Fruit fly (Drosophila melanogaster) whole organism, embryonic: Measurements from ENCODE around the gene CG15394.

Experiments
- Atf3 ChIP-seq: fragments of 200-800 bp; sonication (Bioruptor generic); optimal IDR thresholded peaks from 3 replicates; lab custom pipeline; 2016; ENCODE audit warnings: missing biosample characterization, missing genetic modification characterization
- CG10274 ChIP-seq: fragments of 200-800 bp; sonication (Bioruptor generic); optimal IDR thresholded peaks from 3 replicates; lab custom pipeline; 2017; ENCODE audit warnings: missing biosample characterization, mild to moderate bottlenecking, missing genetic modification characterization
- CG14014 ChIP-seq: fragments of 200-800 bp; sonication (Bioruptor generic); IDR thresholded peaks from 2 replicates; pipeline ENCODE4 v1.3.6; 2022; ENCODE audit warnings: missing biosample characterization, missing genetic modification characterization
- CG18764 ChIP-seq: fragments of 200-800 bp; sonication (Bioruptor generic); optimal IDR thresholded peaks from 3 replicates; lab custom pipeline; 2016; ENCODE audit warnings: missing biosample characterization, missing genetic modification characterization
- CG2199 ChIP-seq: fragments of 200-800 bp; sonication (Bioruptor generic); IDR thresholded peaks from 3 replicates; pipeline ENCODE4 v1.3.6; 2022; ENCODE audit warnings: missing biosample characterization, missing genetic modification characterization
- CG2202 ChIP-seq: fragments of 200-800 bp; sonication (Bioruptor generic); optimal IDR thresholded peaks from 2 replicates; lab custom pipeline; 2018; ENCODE audit warnings: missing biosample characterization, mild to moderate bottlenecking, missing genetic modification characterization
- CG6654 ChIP-seq: fragments of 200-800 bp; sonication (Bioruptor generic); optimal IDR thresholded peaks from 2 replicates; lab custom pipeline; 2017; ENCODE audit warnings: missing biosample characterization, mild to moderate bottlenecking, missing genetic modification characterization
- CG6813 ChIP-seq: fragments of 200-800 bp; sonication (Bioruptor generic); optimal IDR thresholded peaks from 2 replicates; lab custom pipeline; 2017; ENCODE audit warnings: missing biosample characterization, missing genetic modification characterization, mild to moderate bottlenecking, moderate library complexity, missing genetic modification reagents
- CTCF ChIP-seq: fragments of 200-800 bp; sonication (Bioruptor generic); optimal IDR thresholded peaks from 2 replicates; lab custom pipeline; 2017; ENCODE audit warnings: missing biosample characterization, mild to moderate bottlenecking, missing genetic modification characterization, moderate library complexity
- HLH4C ChIP-seq: fragments of 200-800 bp; sonication (Bioruptor generic); IDR thresholded peaks from 3 replicates; pipeline ENCODE4 v1.3.6; 2022; ENCODE audit warnings: missing biosample characterization, missing genetic modification characterization; ENCODE audit not compliant: partially characterized antibody
- Med ChIP-seq: fragments of 200-800 bp; sonication (Bioruptor generic); peaks from one replicate; lab custom pipeline; 2016; ENCODE audit warnings: missing biosample characterization, missing genetic modification characterization, mild to moderate bottlenecking, inconsistent platforms, moderate library complexity
- Mes4 ChIP-seq: fragments of 200-800 bp; sonication (Bioruptor generic); optimal IDR thresholded peaks from 2 replicates; lab custom pipeline; 2016; ENCODE audit warnings: missing biosample characterization, missing genetic modification characterization
- PHDP ChIP-seq: fragments of 200-800 bp; sonication (Bioruptor generic); optimal IDR thresholded peaks from 3 replicates; lab custom pipeline; 2018; ENCODE audit warnings: missing biosample characterization, mild to moderate bottlenecking, missing genetic modification characterization, moderate library complexity
- Sox102F ChIP-seq: fragments of 200-800 bp; sonication (Bioruptor generic); optimal IDR thresholded peaks from 2 replicates; lab custom pipeline; 2018; ENCODE audit warnings: missing biosample characterization, mild to moderate bottlenecking, missing genetic modification characterization, moderate library complexity
- bsh ChIP-seq, 2 experiments: fragments of 200-800 bp; sonication (Bioruptor generic); optimal IDR thresholded peaks; 2 replicates each; lab custom pipeline; 2017 to 2018; ENCODE audit warnings: mild to moderate bottlenecking in 2 of 2, missing biosample characterization in 2 of 2, missing genetic modification characterization in 2 of 2, moderate library complexity in 1 of 2
- caup ChIP-seq: fragments of 200-800 bp; sonication (Bioruptor generic); optimal IDR thresholded peaks from 3 replicates; lab custom pipeline; 2017; ENCODE audit warnings: missing biosample characterization, mild to moderate bottlenecking, missing genetic modification characterization, moderate library complexity; ENCODE audit not compliant: severe bottlenecking
- crol ChIP-seq: fragments of 200-800 bp; sonication (Bioruptor generic); IDR thresholded peaks from 2 replicates; pipeline ENCODE4 v1.3.6; 2022; ENCODE audit warnings: missing biosample characterization, missing genetic modification characterization
- disco-r ChIP-seq: fragments of 200-800 bp; sonication (Bioruptor generic); optimal IDR thresholded peaks from 2 replicates; lab custom pipeline; 2016; ENCODE audit warnings: missing biosample characterization, missing genetic modification characterization
- dmrt99B ChIP-seq: fragments of 200-800 bp; sonication (Bioruptor generic); optimal IDR thresholded peaks from 2 replicates; lab custom pipeline; 2018; ENCODE audit warnings: missing biosample characterization, mild to moderate bottlenecking, missing genetic modification characterization, moderate library complexity
- fd3F ChIP-seq: fragments of 200-800 bp; sonication (Bioruptor generic); optimal IDR thresholded peaks from 2 replicates; lab custom pipeline; 2018; ENCODE audit warnings: missing biosample characterization, mild to moderate bottlenecking, missing genetic modification characterization, moderate library complexity
- gem ChIP-seq: fragments of 200-800 bp; sonication (Bioruptor generic); optimal IDR thresholded peaks from 2 replicates; lab custom pipeline; 2019; ENCODE audit warnings: missing biosample characterization, mild to moderate bottlenecking, missing genetic modification characterization, moderate library complexity
- jing ChIP-seq: fragments of 200-800 bp; sonication (Bioruptor generic); optimal IDR thresholded peaks from 2 replicates; lab custom pipeline; 2018; ENCODE audit warnings: missing biosample characterization, mild to moderate bottlenecking, missing genetic modification characterization
- nerfin-1 ChIP-seq: fragments of 200-800 bp; sonication (Bioruptor generic); optimal IDR thresholded peaks from 3 replicates; lab custom pipeline; 2019; ENCODE audit warnings: missing biosample characterization, mild to moderate bottlenecking, missing genetic modification characterization, moderate library complexity
- peb ChIP-seq: fragments of 200-800 bp; sonication (Bioruptor generic); IDR thresholded peaks from 2 replicates; pipeline ENCODE4 v1.3.6; 2022; ENCODE audit warnings: missing biosample characterization, missing genetic modification characterization
- pfk ChIP-seq: fragments of 200-800 bp; sonication (Bioruptor generic); optimal IDR thresholded peaks from 2 replicates; lab custom pipeline; 2018; ENCODE audit warnings: missing biosample characterization, mild to moderate bottlenecking, missing genetic modification characterization, moderate library complexity
- phol ChIP-seq: fragments of 200-800 bp; sonication (Bioruptor generic); optimal IDR thresholded peaks from 3 replicates; lab custom pipeline; 2018; ENCODE audit warnings: missing biosample characterization, mild to moderate bottlenecking, missing genetic modification characterization, moderate library complexity
- pita ChIP-seq: fragments of 200-800 bp; sonication (Bioruptor generic); optimal IDR thresholded peaks from 2 replicates; lab custom pipeline; 2017; ENCODE audit warnings: missing biosample characterization, mild to moderate bottlenecking, missing genetic modification characterization
- ranshi ChIP-seq: fragments of 200-800 bp; sonication (Bioruptor generic); IDR thresholded peaks from 2 replicates; pipeline ENCODE4 v1.3.6; 2022; ENCODE audit warnings: missing biosample characterization, missing genetic modification characterization
- run ChIP-seq: fragments of 200-800 bp; sonication (Bioruptor generic); optimal IDR thresholded peaks from 3 replicates; lab custom pipeline; 2018; ENCODE audit warnings: missing biosample characterization, mild to moderate bottlenecking, missing genetic modification characterization
- scrt ChIP-seq: fragments of 200-800 bp; sonication (Bioruptor generic); optimal IDR thresholded peaks from 2 replicates; lab custom pipeline; 2018; ENCODE audit warnings: missing biosample characterization, mild to moderate bottlenecking, missing genetic modification characterization, moderate library complexity
- sens ChIP-seq: fragments of 200-800 bp; sonication (Bioruptor generic); peaks from one replicate; lab custom pipeline; 2016; ENCODE audit warnings: missing biosample characterization, missing genetic modification characterization
- sim ChIP-seq: fragments of 200-800 bp; sonication (Bioruptor generic); IDR thresholded peaks from 2 replicates; pipeline ENCODE4 v1.3.6; 2022; ENCODE audit warnings: missing biosample characterization, missing genetic modification characterization
- tin ChIP-seq: fragments of 200-800 bp; sonication (Bioruptor generic); optimal IDR thresholded peaks from 3 replicates; lab custom pipeline; 2016; ENCODE audit warnings: missing biosample characterization, missing genetic modification characterization
- trem ChIP-seq: fragments of 200-800 bp; optimal IDR thresholded peaks from 3 replicates; lab custom pipeline; 2019; ENCODE audit warnings: missing biosample characterization, mild to moderate bottlenecking, missing genetic modification characterization, moderate library complexity
- twi ChIP-seq: fragments of 200-800 bp; optimal IDR thresholded peaks from 2 replicates; lab custom pipeline; 2019; ENCODE audit warnings: missing biosample characterization, mild to moderate bottlenecking, missing genetic modification characterization, moderate library complexity
- wek ChIP-seq: fragments of 200-800 bp; sonication (Bioruptor generic); optimal IDR thresholded peaks from 3 replicates; lab custom pipeline; 2018; ENCODE audit warnings: missing biosample characterization, mild to moderate bottlenecking, missing genetic modification characterization, moderate library complexity
- zf30C ChIP-seq: fragments of 200-800 bp; sonication (Bioruptor generic); optimal IDR thresholded peaks from 3 replicates; lab custom pipeline; 2018; ENCODE audit warnings: missing biosample characterization, mild to moderate bottlenecking, missing genetic modification characterization

The CG15394 gene

DNA sequence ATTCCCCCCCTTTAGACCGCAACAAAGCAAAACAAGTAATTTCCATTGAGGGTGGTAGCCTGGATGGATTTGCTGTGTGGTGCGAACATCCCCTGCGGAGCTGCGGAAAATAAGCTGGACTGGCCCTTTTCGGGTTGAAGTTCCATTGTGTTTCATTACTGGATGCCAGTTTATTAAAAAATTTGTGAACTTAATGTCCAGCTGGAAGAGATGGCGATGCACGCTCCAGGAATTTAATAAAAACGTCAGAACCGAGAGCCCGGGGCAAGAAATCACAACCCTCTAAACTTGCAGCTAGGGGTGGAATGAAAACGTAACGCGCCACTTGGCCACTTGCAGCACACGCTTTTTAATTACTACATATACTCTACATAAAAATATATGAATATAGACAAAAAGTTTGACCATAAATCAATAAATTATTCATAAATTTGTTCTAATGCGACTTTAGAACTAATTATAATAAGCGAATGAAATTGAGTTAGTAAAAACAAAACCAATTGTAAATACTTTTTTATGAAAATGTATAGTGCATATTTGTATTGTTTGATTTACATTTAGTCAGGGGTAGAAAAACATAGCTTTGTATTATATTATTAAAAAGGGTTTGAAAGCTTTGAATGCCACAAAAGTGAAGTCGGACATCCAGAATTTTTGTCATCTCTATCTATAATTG is 44.8 kb downstream of the CG15394 start (continued):
- TF ChIP-seq caup (GFP tag; lab: Kevin White, UChicago) (no peak), CG6813 (GFP tag; lab: Kevin White, UChicago) (no peak), sim (no peak), trem (no peak), gem (tag; lab: Kevin White, UChicago) (peak; percentile 72), dmrt99B (tag; lab: Kevin White, UChicago) (no peak), run (tag; lab: Kevin White, UChicago) (peak; percentile 3), Sox102F (GFP tag; lab: Kevin White, UChicago) (peak; percentile 50), jing (GFP tag; lab: Kevin White, UChicago) (no peak), HLH4C (no peak), peb (GFP tag; lab: Robert Waterston, UW) (no peak), pita (GFP tag; lab: Kevin White, UChicago) (no peak), CG2202 (no peak), fd3F (no peak), wek (no peak), Mes4 (no peak), CTCF (GFP tag; lab: Kevin White, UChicago) (no peak), CG2199 (GFP tag; lab: Robert Waterston, UW) (no peak), CG18764 (no peak), PHDP (peak; percentile 42), Atf3 (GFP tag; lab: Kevin White, UChicago) (no peak), sens (GFP tag; lab: Kevin White, UChicago) (peak; percentile 31), phol (tag; lab: Kevin White, UChicago) (no peak), twi (tag; lab: Kevin White, UChicago) (no peak), bsh (GFP tag; optimal IDR thresholded peaks at IDR 0.05; lab: Kevin White, UChicago) (peak in 1 of 2 experiments; percentile 58), disco-r (GFP tag; lab: Kevin White, UChicago) (no peak), ranshi (GFP tag; lab: Robert Waterston, UW) (no peak), CG10274 (GFP tag; lab: Kevin White, UChicago) (no peak), tin (GFP tag; lab: Kevin White, UChicago) (no peak)

DNA sequence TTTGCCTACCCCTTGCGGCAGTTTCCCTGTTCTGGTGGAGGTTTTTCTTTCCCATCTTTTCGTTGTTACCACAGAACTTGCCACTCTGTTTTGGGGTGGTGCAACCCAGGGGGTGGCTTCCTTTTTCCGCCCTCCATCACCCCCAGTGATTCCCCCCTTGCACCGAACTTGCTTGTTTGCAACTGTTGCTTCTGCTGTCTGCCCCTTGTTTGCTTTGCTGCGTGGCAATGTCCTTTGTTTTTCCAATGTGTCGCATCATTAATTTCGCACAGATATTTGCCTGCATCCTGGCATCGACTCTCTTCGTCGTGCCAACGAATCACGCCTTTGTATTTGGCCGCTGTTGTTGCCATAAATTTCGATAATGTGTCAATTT is 45.3 kb downstream of the CG15394 start:
- TF ChIP-seq CG6654 (GFP tag; lab: Kevin White, UChicago) (no peak), zf30C (no peak), pfk (GFP tag; lab: Kevin White, UChicago) (no peak), CG14014 (GFP tag; lab: Robert Waterston, UW) (no peak), Med (GFP tag; lab: Kevin White, UChicago) (peak; percentile 31), crol (peak; percentile 52), nerfin-1 (peak; percentile 31), scrt (GFP tag; lab: Kevin White, UChicago) (peak; percentile 92)
